Worm (Caenorhabditis elegans) whole organism, L2 larva: ENCODE data around the gene C52G5.3.

Experiments used
- C34F6.9 ChIP-seq: fragments of 150-350 bp; optimal IDR thresholded peaks from 2 replicates; lab custom pipeline; 2014; ENCODE audit warnings: missing biosample characterization, missing genetic modification characterization
- F13H6.1 ChIP-seq: sonication (generic microtip); optimal IDR thresholded peaks from 2 replicates; lab custom pipeline; 2016; ENCODE audit warnings: missing genetic modification characterization, missing compliant biosample characterization
- R02D3.7 ChIP-seq: fragments of 150-350 bp; optimal IDR thresholded peaks from 2 replicates; lab custom pipeline; 2014; ENCODE audit warnings: missing biosample characterization, missing genetic modification characterization
- Y55F3AM.14 ChIP-seq: fragments of 200-800 bp; sonication (Bioruptor generic); optimal IDR thresholded peaks from 2 replicates; lab custom pipeline; 2018; ENCODE audit warnings: mild to moderate bottlenecking, missing genetic modification characterization, missing compliant biosample characterization
- ZK546.5 ChIP-seq: sonication (generic microtip); optimal IDR thresholded peaks from 2 replicates; lab custom pipeline; 2017; ENCODE audit warnings: missing biosample characterization, missing genetic modification characterization
- alr-1 ChIP-seq: fragments of 150-350 bp; optimal IDR thresholded peaks from 2 replicates; lab custom pipeline; 2014; ENCODE audit warnings: missing biosample characterization, missing genetic modification characterization
- aly-2 ChIP-seq: fragments of 150-350 bp; optimal IDR thresholded peaks from 2 replicates; lab custom pipeline; 2014; ENCODE audit warnings: missing biosample characterization, missing genetic modification characterization
- ama-1 ChIP-seq: fragments of 150-350 bp; optimal IDR thresholded peaks from 2 replicates; lab custom pipeline; 2018; ENCODE audit warnings: inconsistent platforms
- blmp-1 ChIP-seq: sonication (generic microtip); optimal IDR thresholded peaks from 2 replicates; lab custom pipeline; 2017; ENCODE audit warnings: missing genetic modification characterization, mild to moderate bottlenecking, missing compliant biosample characterization, antibody characterized with exemption, moderate library complexity; ENCODE audit not compliant: insufficient read depth
- ceh-16 ChIP-seq: fragments of 150-350 bp; optimal IDR thresholded peaks from 2 replicates; lab custom pipeline; 2014; ENCODE audit warnings: missing biosample characterization, missing genetic modification characterization
- ceh-82 ChIP-seq: fragments of 150-350 bp; optimal IDR thresholded peaks from 2 replicates; lab custom pipeline; 2014; ENCODE audit warnings: missing biosample characterization, missing genetic modification characterization
- crh-2 ChIP-seq: sonication (generic microtip); optimal IDR thresholded peaks from 2 replicates; lab custom pipeline; 2017; ENCODE audit warnings: missing biosample characterization, missing genetic modification characterization
- dmd-4 ChIP-seq: sonication (generic microtip); optimal IDR thresholded peaks from 2 replicates; lab custom pipeline; 2017; ENCODE audit warnings: missing biosample characterization, missing genetic modification characterization
- egl-27 ChIP-seq: sonication (generic microtip); optimal IDR thresholded peaks from 3 replicates; lab custom pipeline; 2017; ENCODE audit warnings: missing biosample characterization, missing genetic modification reagents, missing genetic modification characterization
- elt-1 ChIP-seq: fragments of 150-350 bp; optimal IDR thresholded peaks from 2 replicates; lab custom pipeline; 2014; ENCODE audit warnings: missing biosample characterization, missing genetic modification characterization
- elt-3 ChIP-seq: sonication (generic microtip); optimal IDR thresholded peaks from 2 replicates; lab custom pipeline; 2017; ENCODE audit warnings: missing biosample characterization, missing genetic modification characterization
- fos-1 ChIP-seq: fragments of 150-350 bp; optimal IDR thresholded peaks from 2 replicates; lab custom pipeline; 2014; ENCODE audit warnings: missing biosample characterization, missing genetic modification characterization
- gmeb-1 ChIP-seq: fragments of 150-350 bp; optimal IDR thresholded peaks from 2 replicates; lab custom pipeline; 2014; ENCODE audit warnings: missing biosample characterization, missing genetic modification characterization
- lin-11 ChIP-seq: fragments of 150-350 bp; sonication (generic microtip); optimal IDR thresholded peaks from 2 replicates; lab custom pipeline; 2014; ENCODE audit warnings: missing biosample characterization, missing genetic modification characterization, inconsistent platforms, mixed read lengths
- lin-13 ChIP-seq: fragments of 150-350 bp; optimal IDR thresholded peaks from 2 replicates; lab custom pipeline; 2014; ENCODE audit warnings: missing biosample characterization, missing genetic modification reagents, missing genetic modification characterization
- lin-39 ChIP-seq: fragments of 150-350 bp; optimal IDR thresholded peaks from 2 replicates; lab custom pipeline; 2014; ENCODE audit warnings: missing biosample characterization, missing genetic modification reagents, missing genetic modification characterization
- lsy-2 ChIP-seq, 2 experiments: fragments of 150-350 bp in 1 of 2; sonication (generic microtip) in 1 of 2; optimal IDR thresholded peaks; 2 replicates each; lab custom pipeline; 2014 to 2017; ENCODE audit warnings: missing biosample characterization in 2 of 2, missing genetic modification characterization in 2 of 2
- mab-5 ChIP-seq: fragments of 150-350 bp; optimal IDR thresholded peaks from 2 replicates; lab custom pipeline; 2014; ENCODE audit warnings: missing biosample characterization, missing genetic modification characterization
- mbf-1 ChIP-seq: sonication (generic microtip); optimal IDR thresholded peaks from 2 replicates; lab custom pipeline; 2017; ENCODE audit warnings: missing biosample characterization, missing genetic modification characterization
- mdl-1 ChIP-seq, 2 experiments: fragments of 150-350 bp in 1 of 2; sonication (generic microtip) in 1 of 2; optimal IDR thresholded peaks; 2 replicates each; lab custom pipeline; 2017; ENCODE audit warnings: missing biosample characterization in 2 of 2, missing genetic modification characterization in 2 of 2
- nhr-10 ChIP-seq: sonication (generic microtip); optimal IDR thresholded peaks from 2 replicates; lab custom pipeline; 2017; ENCODE audit warnings: missing biosample characterization, missing genetic modification characterization
- nhr-11 ChIP-seq: fragments of 150-350 bp; optimal IDR thresholded peaks from 2 replicates; lab custom pipeline; 2014; ENCODE audit warnings: missing biosample characterization, missing genetic modification characterization
- nhr-12 ChIP-seq: fragments of 150-350 bp; optimal IDR thresholded peaks from 2 replicates; lab custom pipeline; 2014; ENCODE audit warnings: missing biosample characterization, missing genetic modification characterization
- nhr-129 ChIP-seq: fragments of 150-350 bp; optimal IDR thresholded peaks from 2 replicates; lab custom pipeline; 2014; ENCODE audit warnings: missing biosample characterization, missing genetic modification characterization
- nhr-21 ChIP-seq: fragments of 150-350 bp; optimal IDR thresholded peaks from 2 replicates; lab custom pipeline; 2014; ENCODE audit warnings: missing biosample characterization, missing genetic modification characterization
- nhr-23 ChIP-seq: fragments of 150-350 bp; optimal IDR thresholded peaks from 2 replicates; lab custom pipeline; 2014; ENCODE audit warnings: missing biosample characterization, missing genetic modification reagents, missing genetic modification characterization
- nhr-237 ChIP-seq: fragments of 150-350 bp; optimal IDR thresholded peaks from 2 replicates; lab custom pipeline; 2014; ENCODE audit warnings: missing biosample characterization, missing genetic modification characterization
- nhr-25 ChIP-seq: fragments of 150-350 bp; sonication (generic microtip); optimal IDR thresholded peaks from 3 replicates; lab custom pipeline; 2014; ENCODE audit warnings: missing biosample characterization, missing genetic modification characterization
- nhr-6 ChIP-seq: fragments of 150-350 bp; optimal IDR thresholded peaks from 2 replicates; lab custom pipeline; 2014; ENCODE audit warnings: missing biosample characterization, missing genetic modification characterization
- nhr-77 ChIP-seq: fragments of 150-350 bp; optimal IDR thresholded peaks from 2 replicates; lab custom pipeline; 2014; ENCODE audit warnings: missing biosample characterization, missing genetic modification characterization
- peb-1 ChIP-seq: fragments of 150-350 bp; optimal IDR thresholded peaks from 2 replicates; lab custom pipeline; 2014; ENCODE audit warnings: missing biosample characterization, missing genetic modification characterization
- sem-4 ChIP-seq: fragments of 150-350 bp; optimal IDR thresholded peaks from 2 replicates; lab custom pipeline; 2014; ENCODE audit warnings: missing biosample characterization, missing genetic modification reagents, missing genetic modification characterization
- skn-1 ChIP-seq: sonication (generic microtip); optimal IDR thresholded peaks from 2 replicates; lab custom pipeline; 2017; ENCODE audit warnings: missing biosample characterization, missing genetic modification characterization
- sma-3 ChIP-seq: sonication (generic microtip); optimal IDR thresholded peaks from 2 replicates; lab custom pipeline; 2016; ENCODE audit warnings: missing genetic modification reagents, missing genetic modification characterization, missing compliant biosample characterization
- sma-9 ChIP-seq, 2 experiments: fragments of 150-350 bp in 1 of 2; sonication (generic microtip) in 1 of 2; optimal IDR thresholded peaks; 2 replicates each; lab custom pipeline; 2014 to 2016; ENCODE audit warnings: missing genetic modification characterization in 2 of 2, mild to moderate bottlenecking in 1 of 2, missing biosample characterization in 1 of 2, missing compliant biosample characterization in 1 of 2, missing genetic modification reagents in 1 of 2, moderate library complexity in 1 of 2
- snpc-4 ChIP-seq: fragments of 150-350 bp; optimal IDR thresholded peaks from 2 replicates; lab custom pipeline; 2014; ENCODE audit warnings: missing biosample characterization, missing genetic modification characterization
- unc-39 ChIP-seq: fragments of 150-350 bp; optimal IDR thresholded peaks from 2 replicates; lab custom pipeline; 2014; ENCODE audit warnings: missing biosample characterization, missing genetic modification characterization
- unc-55 ChIP-seq: fragments of 150-350 bp; sonication (generic microtip); optimal IDR thresholded peaks from 3 replicates; lab custom pipeline; 2014; ENCODE audit warnings: missing biosample characterization, missing genetic modification reagents, missing genetic modification characterization
- unc-62 ChIP-seq: fragments of 150-350 bp; optimal IDR thresholded peaks from 2 replicates; lab custom pipeline; 2014; ENCODE audit warnings: missing biosample characterization, missing genetic modification reagents, missing genetic modification characterization
- zag-1 ChIP-seq: fragments of 150-350 bp; optimal IDR thresholded peaks from 2 replicates; lab custom pipeline; 2014; ENCODE audit warnings: missing biosample characterization, missing genetic modification characterization
- ztf-1 ChIP-seq: fragments of 200-800 bp; sonication (Bioruptor generic); conservative IDR thresholded peaks from 2 replicates; pipeline ENCODE4 v1.3.6; 2022; ENCODE audit warnings: missing genetic modification characterization, missing compliant biosample characterization
- ztf-11 ChIP-seq: sonication (generic microtip); optimal IDR thresholded peaks from 2 replicates; lab custom pipeline; 2017; ENCODE audit warnings: missing biosample characterization, missing genetic modification characterization
- ztf-4 ChIP-seq: fragments of 150-350 bp; optimal IDR thresholded peaks from 2 replicates; lab custom pipeline; 2014; ENCODE audit warnings: missing biosample characterization, missing genetic modification characterization

The C52G5.3 gene

ce11 chrX:12846043-12846442 lies at the start of gene C52G5.3:
TSS of gene C52G5.3 (minus strand) at chrX:12846143.
- no peak for TF ChIP-seq snpc-4 (tag; lab: Kevin White, UChicago)
- TF ChIP-seq nhr-11 (tag; lab: Kevin White, UChicago), result no peak
- TF ChIP-seq ztf-4 (tag; lab: Kevin White, UChicago), result no peak
- TF ChIP-seq nhr-129 (tag; lab: Kevin White, UChicago), result no peak
- no peak for TF ChIP-seq zag-1 (tag; lab: Kevin White, UChicago)
- TF ChIP-seq crh-2, result no peak
- no peak for TF ChIP-seq elt-3 (tag; lab: Kevin White, UChicago)
- no peak for TF ChIP-seq nhr-6 (tag; lab: Kevin White, UChicago)
- TF ChIP-seq skn-1 (tag; lab: Kevin White, UChicago), result no peak
- TF ChIP-seq gmeb-1 (tag; lab: Kevin White, UChicago), result no peak
- no peak for TF ChIP-seq peb-1 (tag; lab: Kevin White, UChicago)
- TF ChIP-seq nhr-25 (tag; lab: Kevin White, UChicago), result no peak
- no peak for TF ChIP-seq sma-9 (GFP tag; optimal IDR thresholded peaks at IDR 0.05; lab: Kevin White, UChicago)
- no peak for TF ChIP-seq sma-9 (tag; optimal IDR thresholded peaks at IDR 0.05; lab: Kevin White, UChicago)

- TF ChIP-seq nhr-23 (tag; lab: Kevin White, UChicago) (no peak), nhr-10 (tag; lab: Kevin White, UChicago) (no peak), dmd-4 (tag; lab: Kevin White, UChicago) (no peak), crh-2 (peak; percentile 51), snpc-4 (tag; lab: Kevin White, UChicago) (no peak), ceh-16 (tag; lab: Kevin White, UChicago) (peak; percentile 9), nhr-12 (tag; lab: Kevin White, UChicago) (no peak), alr-1 (tag; lab: Kevin White, UChicago) (no peak), skn-1 (tag; lab: Kevin White, UChicago) (no peak), gmeb-1 (tag; lab: Kevin White, UChicago) (peak; percentile 31), mbf-1 (tag; lab: Kevin White, UChicago) (no peak), lin-11 (tag; lab: Kevin White, UChicago) (peak; percentile 86), nhr-6 (tag; lab: Kevin White, UChicago) (no peak), mdl-1 (tag; optimal IDR thresholded peaks at IDR 0.05; lab: Kevin White, UChicago) (peak in 1 of 2 experiments; percentile 55), ceh-82 (tag; lab: Kevin White, UChicago) (no peak), sma-3 (peak; percentile 50), ztf-1 (no peak), blmp-1 (tag; lab: Kevin White, UChicago) (peak; percentile 24), F13H6.1 (tag; lab: Kevin White, UChicago) (peak; percentile 56), nhr-129 (tag; lab: Kevin White, UChicago) (peak; percentile 95), Y55F3AM.14 (GFP tag; lab: Kevin White, UChicago) (peak; percentile 61), ZK546.5 (tag; lab: Kevin White, UChicago) (no peak), nhr-11 (tag; lab: Kevin White, UChicago) (no peak), ama-1 (no peak), lin-39 (no peak), nhr-21 (peak; percentile 81), sma-9 (GFP tag; optimal IDR thresholded peaks at IDR 0.05; lab: Kevin White, UChicago) (peak; percentile 85), sma-9 (tag; optimal IDR thresholded peaks at IDR 0.05; lab: Kevin White, UChicago) (no peak), ztf-4 (tag; lab: Kevin White, UChicago) (no peak), sem-4 (peak; percentile 42), ztf-11 (tag; lab: Kevin White, UChicago) (no peak), unc-62 (GFP tag; lab: Kevin White, UChicago) (no peak), elt-1 (no peak), egl-27 (peak; percentile 59), nhr-237 (tag; lab: Kevin White, UChicago) (no peak), nhr-25 (tag; lab: Kevin White, UChicago) (peak; percentile 24), R02D3.7 (tag; lab: Kevin White, UChicago) (no peak), unc-55 (GFP tag; lab: Kevin White, UChicago) (peak; percentile 84), fos-1 (tag; lab: Kevin White, UChicago) (peak; percentile 42), lsy-2 (tag; optimal IDR thresholded peaks at IDR 0.05; lab: Kevin White, UChicago) (peak; percentile 41 to 58), C34F6.9 (peak; percentile 71), aly-2 (tag; lab: Kevin White, UChicago) (no peak), zag-1 (tag; lab: Kevin White, UChicago) (peak; percentile 27), unc-39 (tag; lab: Kevin White, UChicago) (no peak), elt-3 (tag; lab: Kevin White, UChicago) (no peak), nhr-77 (tag; lab: Kevin White, UChicago) (no peak), lin-13 (GFP tag; lab: Kevin White, UChicago) (peak; percentile 41), mab-5 (no peak), peb-1 (tag; lab: Kevin White, UChicago) (no peak)
These were observed 44.0 kb upstream of the C52G5.3 start for ce11 chrX:12889837-12890449.
